Worm (Caenorhabditis elegans): ENCODE results near the gene glr-6.

glr-6 gene

DNA sequence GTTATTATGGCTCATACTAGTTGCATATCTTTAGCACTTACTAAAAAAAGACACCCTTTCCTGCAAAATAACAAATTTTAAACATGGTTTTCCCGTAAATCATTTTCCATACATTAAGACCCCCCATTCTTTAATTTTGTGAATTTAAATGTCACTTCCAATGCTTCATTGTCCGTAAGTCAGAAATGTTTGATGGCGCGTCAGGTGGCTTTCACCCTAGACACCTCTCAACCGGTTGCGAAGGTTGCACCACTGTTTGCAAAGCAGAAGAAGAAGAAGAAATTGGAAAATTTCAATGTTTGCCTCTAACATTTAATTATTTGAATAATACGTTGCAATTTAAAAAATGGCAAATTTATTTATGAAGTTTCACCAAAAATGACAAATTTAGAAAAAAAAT lies 39.0 kb downstream of the glr-6 start:
- no peak for TF ChIP-seq fkh-3 (tag; optimal IDR thresholded peaks at IDR 0.05)
- TF ChIP-seq D2030.7 (GFP tag; IDR thresholded peaks at IDR 0.05) = no peak
- no peak for TF ChIP-seq ceh-40 (GFP tag; IDR thresholded peaks at IDR 0.05)

DNA sequence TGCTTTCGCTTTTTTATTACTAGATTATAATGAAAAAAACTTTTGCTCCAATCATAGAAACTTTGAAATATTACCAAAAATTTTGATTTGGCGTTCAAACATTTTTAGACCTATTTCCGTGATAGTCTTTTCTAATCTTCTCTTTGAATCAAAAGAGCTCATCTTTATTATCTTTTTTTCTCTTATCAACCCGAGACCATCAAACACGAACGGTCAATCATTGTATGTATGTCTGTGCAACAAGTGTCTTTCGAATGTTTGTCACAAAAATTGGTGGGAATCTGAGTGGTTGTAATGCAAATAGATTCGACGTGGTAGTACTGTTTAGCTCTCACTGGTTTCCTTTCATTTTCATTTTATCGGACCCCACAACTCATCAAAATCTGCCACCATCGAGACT lies 40.7 kb downstream of the glr-6 start, which contains the start of gene M03A8.3:
TSS of gene M03A8.3 (plus strand) at position 278 of the 400 bp plus-strand sequence.
- TF ChIP-seq B0019.2 (GFP tag; conservative IDR thresholded peaks at IDR 0.05) (no peak), nhr-80 (tag; optimal IDR thresholded peaks at IDR 0.05) (peak; percentile 46), gei-17 (GFP tag; optimal IDR thresholded peaks at IDR 0.05) (no peak)

DNA sequence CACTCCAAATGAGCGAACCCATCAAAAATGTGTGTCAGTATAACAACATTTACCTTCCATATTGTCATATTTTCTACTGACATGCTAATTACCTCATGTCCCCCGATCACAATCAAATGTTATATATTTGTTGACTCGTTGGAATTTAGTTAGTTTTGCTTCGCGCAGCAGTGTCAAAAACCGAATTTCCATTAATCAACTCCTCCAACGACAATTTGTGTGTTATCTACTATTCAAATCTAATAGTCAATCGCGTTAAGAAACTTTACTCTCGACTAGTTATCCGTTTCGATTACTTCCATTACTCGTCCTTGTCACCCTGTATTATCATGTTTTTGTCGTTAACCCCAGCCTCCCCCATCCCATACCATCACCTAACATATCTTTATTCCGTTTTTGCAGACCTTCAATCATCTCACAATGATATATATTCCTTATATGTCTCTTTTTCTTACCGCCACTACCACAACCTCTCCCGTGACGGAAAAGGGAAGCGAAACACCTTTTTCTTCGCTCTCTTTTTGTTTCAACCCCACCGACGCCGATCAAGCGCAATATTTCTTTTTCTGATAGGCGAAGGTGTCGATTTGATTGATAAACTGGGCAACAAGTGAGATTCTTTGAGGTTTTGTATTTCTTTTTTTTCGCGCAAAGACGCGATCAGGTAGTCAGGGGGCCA lies 44.5 kb downstream of the glr-6 start:
- TF ChIP-seq nhr-80 (tag; optimal IDR thresholded peaks at IDR 0.05) = peak; percentile 28
- TF ChIP-seq Y53G8AR.9 (GFP tag; conservative IDR thresholded peaks at IDR 0.05) = no peak
- no peak for TF ChIP-seq cebp-1 (GFP tag; IDR thresholded peaks at IDR 0.05)
- TF ChIP-seq cebp-1 (tag; optimal IDR thresholded peaks at IDR 0.05) = peak; percentile 48

DNA sequence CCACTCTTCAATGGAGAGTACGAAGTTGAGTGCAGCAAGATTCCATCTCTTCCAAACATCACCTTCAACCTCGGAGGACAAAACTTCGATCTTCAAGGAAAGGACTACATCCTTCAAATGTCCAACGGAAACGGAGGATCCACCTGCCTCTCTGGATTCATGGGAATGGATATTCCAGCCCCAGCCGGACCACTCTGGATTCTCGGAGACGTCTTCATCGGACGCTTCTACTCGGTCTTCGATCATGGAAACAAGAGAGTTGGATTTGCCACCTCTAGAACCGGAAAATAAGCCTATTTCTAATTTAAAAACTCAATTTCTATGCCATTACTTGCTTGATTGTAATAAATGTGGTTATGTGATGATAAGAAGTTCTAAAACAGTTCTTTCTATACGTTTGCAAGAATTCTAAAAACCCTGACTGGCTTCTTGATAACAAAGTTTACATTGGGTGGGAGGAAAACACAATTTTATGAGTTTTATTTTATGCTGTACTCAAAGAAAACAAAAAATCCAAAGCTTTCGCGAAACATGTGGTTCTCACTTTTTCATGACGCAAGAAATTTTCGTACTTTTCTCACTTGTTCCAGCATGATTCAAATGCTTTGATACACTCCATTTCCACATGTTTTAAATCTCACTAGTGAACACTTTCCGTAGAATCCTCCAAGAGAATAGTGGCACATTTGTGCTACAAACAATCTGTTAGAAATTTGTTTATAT lies 48.1 kb downstream of the glr-6 start:
- TF ChIP-seq B0336.3 (GFP tag; IDR thresholded peaks at IDR 0.05) (no peak), B0019.2 (GFP tag; conservative IDR thresholded peaks at IDR 0.05) (no peak), F55B11.4 (tag; optimal IDR thresholded peaks at IDR 0.05; ENCODE audit: borderline replicate concordance, insufficient read depth) (no peak), ceh-91 (GFP tag; IDR thresholded peaks at IDR 0.05) (no peak), ekl-4 (GFP tag; IDR thresholded peaks at IDR 0.05) (no peak), dpl-1 (GFP tag; optimal IDR thresholded peaks at IDR 0.05) (no peak), nhr-120 (GFP tag; IDR thresholded peaks at IDR 0.05) (no peak), atf-7 (tag; optimal IDR thresholded peaks at IDR 0.05) (peak; percentile 23), rcor-1 (GFP tag; IDR thresholded peaks at IDR 0.05) (no peak), lin-54 (GFP tag; optimal IDR thresholded peaks at IDR 0.05) (no peak), tbp1 (GFP tag; optimal IDR thresholded peaks at IDR 0.05) (no peak), aptf-2 (GFP tag; conservative IDR thresholded peaks at IDR 0.05) (no peak), ztf-3 (GFP tag; optimal IDR thresholded peaks at IDR 0.05) (no peak), fkh-3 (tag; optimal IDR thresholded peaks at IDR 0.05) (no peak), C17E4.6 (GFP tag; IDR thresholded peaks at IDR 0.05) (no peak), attf-3 (GFP tag; conservative IDR thresholded peaks at IDR 0.05) (no peak), somi-1 (GFP tag; optimal IDR thresholded peaks at IDR 0.05) (no peak), hsf-1 (GFP tag; IDR thresholded peaks at IDR 0.05) (no peak), Y56A3A.18 (GFP tag; IDR thresholded peaks at IDR 0.05) (peak; percentile 65; the same call in 1 of the 2 replicates), rpc-1 (optimal IDR thresholded peaks at IDR 0.05) (no peak), rpc-1 (tag; optimal IDR thresholded peaks at IDR 0.05) (no peak), hlh-12 (tag; optimal IDR thresholded peaks at IDR 0.05) (no peak), efl-1 (GFP tag; optimal IDR thresholded peaks at IDR 0.05) (no peak), lin-40 (tag; optimal IDR thresholded peaks at IDR 0.05) (no peak), aptf-3 (GFP tag; IDR thresholded peaks at IDR 0.05) (no peak), ZK185.1 (tag; optimal IDR thresholded peaks at IDR 0.05; ENCODE audit: poor library complexity, severe bottlenecking) (peak; percentile 8), Y53G8AR.9 (GFP tag; conservative IDR thresholded peaks at IDR 0.05) (peak; percentile 90), lag-1 (GFP tag; IDR thresholded peaks at IDR 0.05) (no peak), zim-3 (tag; optimal IDR thresholded peaks at IDR 0.05) (no peak), K12H6.12 (tag; optimal IDR thresholded peaks at IDR 0.05) (no peak), ama-1 (optimal IDR thresholded peaks at IDR 0.05) (no peak), ama-1 (GFP tag; optimal IDR thresholded peaks at IDR 0.05) (no peak), F57A8.1 (GFP tag; optimal IDR thresholded peaks at IDR 0.05) (no peak), F49E8.2 (tag; optimal IDR thresholded peaks at IDR 0.05; ENCODE audit: insufficient read depth) (no peak), ztf-6 (GFP tag; IDR thresholded peaks at IDR 0.05) (no peak), ceh-58 (GFP tag; IDR thresholded peaks at IDR 0.05) (no peak), lin-26 (GFP tag; IDR thresholded peaks at IDR 0.05) (no peak)
